Worm (Caenorhabditis elegans) whole organism, L3 larva: ENCODE results near the gene prp-9.

Source experiments
- ZK546.5 ChIP-seq: sonication (generic microtip); optimal IDR thresholded peaks from 2 replicates; lab custom pipeline; 2017; ENCODE audit warnings: missing biosample characterization, missing genetic modification characterization
- ama-1 ChIP-seq: fragments of 150-350 bp; optimal IDR thresholded peaks from 2 replicates; lab custom pipeline; 2018
- ceh-28 ChIP-seq: fragments of 150-350 bp; optimal IDR thresholded peaks from 2 replicates; lab custom pipeline; 2014; ENCODE audit warnings: missing biosample characterization, missing genetic modification reagents, missing genetic modification characterization
- ceh-82 ChIP-seq: fragments of 150-350 bp; optimal IDR thresholded peaks from 2 replicates; lab custom pipeline; 2014; ENCODE audit warnings: missing biosample characterization, missing genetic modification characterization
- egl-27 ChIP-seq: sonication (generic microtip); optimal IDR thresholded peaks from 4 replicates; lab custom pipeline; 2017; ENCODE audit warnings: missing biosample characterization, missing genetic modification reagents, missing genetic modification characterization
- elt-1 ChIP-seq: fragments of 150-350 bp; optimal IDR thresholded peaks from 2 replicates; lab custom pipeline; 2014; ENCODE audit warnings: missing biosample characterization, missing genetic modification characterization
- elt-2 ChIP-seq: sonication (generic microtip); optimal IDR thresholded peaks from 2 replicates; lab custom pipeline; 2016; ENCODE audit warnings: missing genetic modification reagents, mild to moderate bottlenecking, missing genetic modification characterization, missing compliant biosample characterization
- elt-3 ChIP-seq, 3 experiments: fragments of 150-350 bp in 1 of 3; sonication (generic microtip) in 2 of 3; optimal IDR thresholded peaks; 2 replicates in 2 of 3; 4 replicates in 1 of 3; lab custom pipeline; 2014 to 2017; ENCODE audit warnings: missing biosample characterization in 3 of 3, missing genetic modification characterization in 3 of 3
- eor-1 ChIP-seq, 2 experiments: fragments of 150-350 bp; optimal IDR thresholded peaks; 2 replicates each; lab custom pipeline; 2014 to 2018; ENCODE audit warnings: missing biosample characterization in 2 of 2, missing genetic modification characterization in 2 of 2
- hmg-11 ChIP-seq: sonication (generic microtip); optimal IDR thresholded peaks from 2 replicates; lab custom pipeline; 2016; ENCODE audit warnings: missing genetic modification characterization, missing compliant biosample characterization
- lin-39 ChIP-seq: fragments of 150-350 bp; optimal IDR thresholded peaks from 2 replicates; lab custom pipeline; 2018; ENCODE audit warnings: missing biosample characterization, missing genetic modification reagents, missing genetic modification characterization
- mml-1 ChIP-seq: fragments of 150-350 bp; sonication (generic microtip); optimal IDR thresholded peaks from 3 replicates; lab custom pipeline; 2014; ENCODE audit warnings: missing biosample characterization, missing genetic modification characterization
- nhr-11 ChIP-seq: fragments of 150-350 bp; optimal IDR thresholded peaks from 2 replicates; lab custom pipeline; 2014; ENCODE audit warnings: missing biosample characterization, missing genetic modification characterization
- nhr-25 ChIP-seq: sonication (generic microtip); optimal IDR thresholded peaks from 2 replicates; lab custom pipeline; 2017; ENCODE audit warnings: missing biosample characterization, missing genetic modification characterization
- nhr-43 ChIP-seq: sonication (generic microtip); optimal IDR thresholded peaks from 2 replicates; lab custom pipeline; 2016; ENCODE audit warnings: mild to moderate bottlenecking, missing genetic modification characterization, missing compliant biosample characterization; ENCODE audit not compliant: poor library complexity, severe bottlenecking
- pha-4 ChIP-seq: fragments of 150-350 bp; optimal IDR thresholded peaks from 2 replicates; lab custom pipeline; 2014; ENCODE audit warnings: missing biosample characterization, missing genetic modification reagents, missing genetic modification characterization
- sea-2 ChIP-seq: fragments of 150-350 bp; sonication (generic microtip); optimal IDR thresholded peaks from 4 replicates; lab custom pipeline; 2014; ENCODE audit warnings: missing biosample characterization, missing genetic modification reagents, missing genetic modification characterization
- snpc-4 ChIP-seq: fragments of 150-350 bp; optimal IDR thresholded peaks from 2 replicates; lab custom pipeline; 2014; ENCODE audit warnings: missing biosample characterization, missing genetic modification characterization
- tbx-2 ChIP-seq: sonication (generic microtip); optimal IDR thresholded peaks from 2 replicates; lab custom pipeline; 2016; ENCODE audit warnings: mild to moderate bottlenecking, missing genetic modification characterization, missing compliant biosample characterization
- zag-1 ChIP-seq: fragments of 150-350 bp; optimal IDR thresholded peaks from 2 replicates; lab custom pipeline; 2014; ENCODE audit warnings: missing biosample characterization, missing genetic modification characterization

The prp-9 gene

DNA sequence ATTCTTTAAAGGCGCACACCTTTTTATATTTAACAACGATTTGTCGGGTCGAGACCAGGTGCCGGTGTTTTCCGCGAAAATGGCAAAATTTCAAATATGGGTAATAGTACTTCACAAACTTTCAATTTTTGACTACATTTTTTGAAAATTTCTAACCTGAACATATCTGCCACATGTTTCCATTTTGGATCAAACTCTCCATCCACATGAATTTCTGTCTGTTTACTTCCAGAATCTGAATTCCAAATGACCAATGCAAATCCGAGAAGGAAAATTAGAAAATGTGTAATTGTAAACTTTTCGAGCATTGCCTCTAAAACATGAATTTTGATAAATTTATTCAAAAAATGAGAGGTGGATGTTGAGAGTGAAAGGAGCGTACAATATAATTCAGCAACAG is 45.0 kb downstream of the prp-9 start, which contains the start of gene lact-4:
lact-4 (minus strand) TSS at position 313 of the 400 bp plus-strand sequence.
- TF ChIP-seq egl-27 = no peak

DNA sequence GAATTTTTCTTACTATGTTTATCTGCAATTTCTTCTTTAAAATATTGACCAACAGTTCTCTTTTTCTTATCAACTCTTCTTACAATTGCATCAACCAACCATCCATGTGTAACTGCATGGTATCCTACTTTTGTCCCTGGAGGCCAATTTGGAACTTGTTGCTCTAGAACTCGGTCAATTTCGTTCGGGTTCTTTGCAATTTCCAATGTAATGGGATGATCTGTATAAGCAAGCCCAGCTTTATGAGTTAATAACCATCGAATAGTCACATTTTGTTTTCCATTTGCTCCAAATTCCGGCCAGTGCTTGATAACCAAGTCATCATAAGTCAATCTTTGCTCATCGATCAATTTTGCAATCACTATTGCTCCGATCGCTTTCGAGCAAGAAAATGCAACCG is 45.9 kb downstream of the prp-9 start:
- TF ChIP-seq ama-1 (lab: Kevin White, UChicago) = peak; percentile 83
- TF ChIP-seq nhr-43 (tag; lab: Kevin White, UChicago) = peak; percentile 32
- peak; percentile 11 for TF ChIP-seq elt-2 (tag; lab: Kevin White, UChicago)
- no peak for TF ChIP-seq snpc-4 (tag; lab: Kevin White, UChicago)
- TF ChIP-seq pha-4 = peak; percentile 20

- TF ChIP-seq pha-4 (no peak), tbx-2 (tag; lab: Kevin White, UChicago) (no peak), elt-1 (tag; lab: Kevin White, UChicago) (no peak), elt-3 (tag; optimal IDR thresholded peaks at IDR 0.05; lab: Kevin White, UChicago) (no peak), hmg-11 (tag; lab: Kevin White, UChicago) (no peak), mml-1 (no peak), snpc-4 (tag; lab: Kevin White, UChicago) (no peak), nhr-11 (tag; lab: Kevin White, UChicago) (no peak), eor-1 (tag; optimal IDR thresholded peaks at IDR 0.05; lab: Kevin White, UChicago) (no peak), ceh-82 (tag; lab: Kevin White, UChicago) (no peak), sea-2 (GFP tag; lab: Kevin White, UChicago) (no peak), zag-1 (tag; lab: Kevin White, UChicago) (no peak), nhr-25 (tag; lab: Kevin White, UChicago) (no peak), ceh-28 (tag; lab: Kevin White, UChicago) (no peak), lin-39 (tag; lab: Kevin White, UChicago) (no peak), ZK546.5 (no peak)
Measured at ce11 chrII:8475306-8475822, 49.8 kb downstream of the prp-9 start, which contains the start of the genes M05D6.1 and M05D6.3. M05D6.1 (minus strand) TSS chrII:8475406. M05D6.3 (plus strand) TSS chrII:8475772.
